Worm (Caenorhabditis elegans) whole organism, L4 larva: Measurements from ENCODE around the gene F12F6.1.

Experiments
- ama-1 ChIP-seq: fragments of 150-350 bp; optimal IDR thresholded peaks from 2 replicates; lab custom pipeline; 2014; ENCODE audit warnings: inconsistent platforms, mixed read lengths
- arid-1 ChIP-seq: fragments of 200-800 bp; sonication (Bioruptor generic); conservative IDR thresholded peaks from 2 replicates; pipeline ENCODE4 v1.3.6; 2022; ENCODE audit warnings: missing genetic modification reagents, missing genetic modification characterization, missing compliant biosample characterization
- dpl-1 ChIP-seq: fragments of 150-350 bp; optimal IDR thresholded peaks from 2 replicates; lab custom pipeline; 2014; ENCODE audit warnings: missing biosample characterization, missing genetic modification reagents, missing genetic modification characterization
- lim-7 ChIP-seq: fragments of 200-800 bp; sonication (Bioruptor generic); IDR thresholded peaks from 2 replicates; pipeline ENCODE4 v1.3.6; 2022; ENCODE audit warnings: missing genetic modification characterization, missing compliant biosample characterization
- lin-13 ChIP-seq: fragments of 150-350 bp; optimal IDR thresholded peaks from 2 replicates; lab custom pipeline; 2014; ENCODE audit warnings: missing biosample characterization, missing genetic modification reagents, missing genetic modification characterization
- lin-38 ChIP-seq: fragments of 200-800 bp; sonication (Bioruptor generic); IDR thresholded peaks from 2 replicates; pipeline ENCODE4 v1.3.6; 2022; ENCODE audit warnings: missing genetic modification reagents, missing genetic modification characterization, missing compliant biosample characterization
- lsy-2 ChIP-seq, 2 experiments: fragments of 150-350 bp in 1 of 2; sonication (generic microtip) in 1 of 2; optimal IDR thresholded peaks; 2 replicates each; lab custom pipeline; 2014 to 2017; ENCODE audit warnings: missing biosample characterization in 2 of 2, missing genetic modification characterization in 2 of 2
- mdl-1 ChIP-seq, 2 experiments: fragments of 150-350 bp in 1 of 2; sonication (generic microtip) in 1 of 2; optimal IDR thresholded peaks; 2 replicates each; lab custom pipeline; 2014 to 2017; ENCODE audit warnings: missing biosample characterization in 2 of 2, missing genetic modification characterization in 2 of 2
- mes-2 ChIP-seq: sonication (generic microtip); optimal IDR thresholded peaks from 2 replicates; lab custom pipeline; 2016; ENCODE audit warnings: missing genotype, mild to moderate bottlenecking, missing genetic modification characterization, missing compliant biosample characterization; ENCODE audit not compliant: poor library complexity, severe bottlenecking
- nhr-77 ChIP-seq: fragments of 150-350 bp; optimal IDR thresholded peaks from 2 replicates; lab custom pipeline; 2014; ENCODE audit warnings: missing biosample characterization, missing genetic modification characterization

ce11 chrIV:11568249-11568940 lies 15.4 kb upstream of the F12F6.1 start:
- TF ChIP-seq lim-7 (GFP tag; lab: Robert Waterston, UW) (no peak), nhr-77 (tag; lab: Kevin White, UChicago) (no peak), arid-1 (GFP tag; lab: Robert Waterston, UW) (no peak), dpl-1 (no peak), lsy-2 (tag; optimal IDR thresholded peaks at IDR 0.05; lab: Kevin White, UChicago) (no peak), lin-13 (GFP tag; lab: Kevin White, UChicago) (no peak), mdl-1 (tag; optimal IDR thresholded peaks at IDR 0.05; lab: Kevin White, UChicago) (no peak), mes-2 (tag; lab: Kevin White, UChicago) (no peak), ama-1 (lab: Kevin White, UChicago) (no peak), lin-38 (GFP tag; lab: Robert Waterston, UW) (no peak)
